Worm (Caenorhabditis elegans) whole organism, L4 larva: ENCODE measurements around the gene B0034.4.

Experiments used
- F26F4.8 ChIP-seq: fragments of 200-800 bp; sonication (Bioruptor generic); conservative IDR thresholded peaks from 2 replicates; pipeline ENCODE4 v1.3.6; 2022; ENCODE audit warnings: missing genetic modification characterization, missing compliant biosample characterization
- F37D6.2 ChIP-seq: sonication (generic microtip); optimal IDR thresholded peaks from 2 replicates; lab custom pipeline; 2016; ENCODE audit warnings: mild to moderate bottlenecking, missing genetic modification characterization, missing compliant biosample characterization
- F44E2.7 ChIP-seq: fragments of 200-800 bp; sonication (Bioruptor generic); IDR thresholded peaks from 2 replicates; pipeline ENCODE4 v2.1.2; 2022; ENCODE audit warnings: missing genetic modification characterization, missing compliant biosample characterization
- F49E8.2 ChIP-seq: sonication (generic microtip); optimal IDR thresholded peaks from 2 replicates; lab custom pipeline; 2016; ENCODE audit warnings: missing compliant biosample characterization, mild to moderate bottlenecking, missing genetic modification characterization, borderline replicate concordance
- R02D3.7 ChIP-seq: fragments of 150-350 bp; sonication (generic microtip); optimal IDR thresholded peaks from 3 replicates; lab custom pipeline; 2014; ENCODE audit warnings: missing biosample characterization, missing genetic modification characterization
- Y105C5A.15 ChIP-seq: fragments of 200-800 bp; sonication (Bioruptor generic); IDR thresholded peaks from 2 replicates; pipeline ENCODE4 v1.3.6; 2022; ENCODE audit warnings: missing genetic modification characterization, missing compliant biosample characterization
- Y5F2A.4 ChIP-seq: fragments of 200-800 bp; sonication (Bioruptor generic); optimal IDR thresholded peaks from 2 replicates; lab custom pipeline; 2018; ENCODE audit warnings: mild to moderate bottlenecking, missing genetic modification characterization, missing compliant biosample characterization
- ZK546.5 ChIP-seq, 2 experiments: sonication (generic microtip); optimal IDR thresholded peaks; 2 replicates each; lab custom pipeline; 2017; ENCODE audit warnings: missing biosample characterization in 2 of 2, missing genetic modification characterization in 2 of 2
- aha-1 ChIP-seq: fragments of 150-350 bp; peaks from one replicate; lab custom pipeline; 2014; ENCODE audit warnings: missing biosample characterization, missing genetic modification characterization
- aly-2 ChIP-seq: sonication (generic microtip); optimal IDR thresholded peaks from 2 replicates; lab custom pipeline; 2018; ENCODE audit warnings: missing biosample characterization, missing genetic modification characterization
- attf-4 ChIP-seq: sonication (generic microtip); optimal IDR thresholded peaks from 3 replicates; lab custom pipeline; 2017; ENCODE audit warnings: missing biosample characterization, missing genetic modification characterization
- ceh-28 ChIP-seq: fragments of 150-350 bp; optimal IDR thresholded peaks from 2 replicates; lab custom pipeline; 2014; ENCODE audit warnings: missing biosample characterization, missing genetic modification reagents, missing genetic modification characterization
- daf-12 ChIP-seq: fragments of 150-350 bp; optimal IDR thresholded peaks from 2 replicates; lab custom pipeline; 2014; ENCODE audit warnings: missing biosample characterization, missing genetic modification reagents, missing genetic modification characterization
- daf-19 ChIP-seq: fragments of 200-800 bp; sonication (Bioruptor generic); conservative IDR thresholded peaks from 2 replicates; pipeline ENCODE4 v1.3.6; 2022; ENCODE audit warnings: missing genetic modification characterization, missing compliant biosample characterization
- daf-8 ChIP-seq: fragments of 200-800 bp; sonication (Bioruptor generic); IDR thresholded peaks from 2 replicates; pipeline ENCODE4 v1.3.6; 2022; ENCODE audit warnings: missing genetic modification characterization, missing compliant biosample characterization
- dmd-6 ChIP-seq: fragments of 200-800 bp; sonication (Bioruptor generic); IDR thresholded peaks from 2 replicates; pipeline ENCODE4 v1.3.6; 2022; ENCODE audit warnings: missing genetic modification reagents, missing genetic modification characterization, missing compliant biosample characterization
- dmd-9 ChIP-seq: fragments of 200-800 bp; sonication (Bioruptor generic); IDR thresholded peaks from 2 replicates; pipeline ENCODE4 v1.3.6; 2022; ENCODE audit warnings: missing genetic modification reagents, missing genetic modification characterization, missing compliant biosample characterization
- egl-43 ChIP-seq: fragments of 200-800 bp; sonication (Bioruptor generic); IDR thresholded peaks from 2 replicates; pipeline ENCODE4 v1.3.6; 2022; ENCODE audit warnings: missing genetic modification reagents, missing genetic modification characterization, missing compliant biosample characterization
- fkh-10 ChIP-seq: fragments of 150-350 bp; optimal IDR thresholded peaks from 2 replicates; lab custom pipeline; 2014; ENCODE audit warnings: missing biosample characterization, missing genetic modification reagents, missing genetic modification characterization
- fos-1 ChIP-seq: fragments of 150-350 bp; optimal IDR thresholded peaks from 2 replicates; lab custom pipeline; 2014; ENCODE audit warnings: missing biosample characterization, missing genetic modification characterization
- hif-1 ChIP-seq, 2 experiments: sonication (generic microtip); optimal IDR thresholded peaks; 2 replicates each; lab custom pipeline; 2016 to 2017; ENCODE audit warnings: missing compliant biosample characterization in 2 of 2, missing genetic modification characterization in 2 of 2, missing genetic modification reagents in 2 of 2, missing genotype in 2 of 2, mild to moderate bottlenecking in 1 of 2
- hlh-11 ChIP-seq: fragments of 200-800 bp; sonication (Bioruptor generic); optimal IDR thresholded peaks from 2 replicates; lab custom pipeline; 2018; ENCODE audit warnings: mild to moderate bottlenecking, missing genetic modification characterization, missing compliant biosample characterization
- hlh-30 ChIP-seq: sonication (generic microtip); optimal IDR thresholded peaks from 2 replicates; lab custom pipeline; 2017; ENCODE audit warnings: antibody characterized with exemption, mild to moderate bottlenecking, missing genetic modification characterization, missing compliant biosample characterization; ENCODE audit not compliant: insufficient read depth
- hmg-1.1 ChIP-seq: fragments of 200-800 bp; sonication (Bioruptor generic); IDR thresholded peaks from 2 replicates; pipeline ENCODE4 v1.3.6; 2022; ENCODE audit warnings: missing genetic modification reagents, missing genetic modification characterization, missing compliant biosample characterization
- lim-7 ChIP-seq: fragments of 200-800 bp; sonication (Bioruptor generic); IDR thresholded peaks from 2 replicates; pipeline ENCODE4 v1.3.6; 2022; ENCODE audit warnings: missing genetic modification characterization, missing compliant biosample characterization
- lin-13 ChIP-seq: fragments of 150-350 bp; optimal IDR thresholded peaks from 2 replicates; lab custom pipeline; 2014; ENCODE audit warnings: missing biosample characterization, missing genetic modification reagents, missing genetic modification characterization
- lin-39 ChIP-seq: fragments of 150-350 bp; optimal IDR thresholded peaks from 2 replicates; lab custom pipeline; 2014; ENCODE audit warnings: missing biosample characterization, missing genetic modification reagents, missing genetic modification characterization
- lsy-2 ChIP-seq, 2 experiments: fragments of 150-350 bp in 1 of 2; sonication (generic microtip) in 1 of 2; optimal IDR thresholded peaks; 2 replicates each; lab custom pipeline; 2014 to 2017; ENCODE audit warnings: missing biosample characterization in 2 of 2, missing genetic modification characterization in 2 of 2
- madf-9 ChIP-seq: fragments of 200-800 bp; sonication (Bioruptor generic); conservative IDR thresholded peaks from 2 replicates; pipeline ENCODE4 v1.3.6; 2022; ENCODE audit warnings: missing genetic modification reagents, missing genetic modification characterization, missing compliant biosample characterization
- mdt-29 ChIP-seq: fragments of 200-800 bp; sonication (Bioruptor generic); IDR thresholded peaks from 2 replicates; pipeline ENCODE4 v1.3.6; 2022; ENCODE audit warnings: missing genetic modification reagents, missing genetic modification characterization, missing compliant biosample characterization
- mes-2 ChIP-seq: sonication (generic microtip); optimal IDR thresholded peaks from 2 replicates; lab custom pipeline; 2016; ENCODE audit warnings: missing genotype, mild to moderate bottlenecking, missing genetic modification characterization, missing compliant biosample characterization; ENCODE audit not compliant: poor library complexity, severe bottlenecking
- mxl-2 ChIP-seq: fragments of 200-800 bp; sonication (Bioruptor generic); conservative IDR thresholded peaks from 2 replicates; pipeline ENCODE4 v1.3.6; 2022; ENCODE audit warnings: missing genetic modification reagents, missing genetic modification characterization, missing compliant biosample characterization
- nhr-102 ChIP-seq: sonication (generic microtip); optimal IDR thresholded peaks from 2 replicates; lab custom pipeline; 2016; ENCODE audit warnings: mild to moderate bottlenecking, missing genetic modification characterization, moderate library complexity, missing compliant biosample characterization
- nhr-11 ChIP-seq: fragments of 150-350 bp; optimal IDR thresholded peaks from 2 replicates; lab custom pipeline; 2014; ENCODE audit warnings: missing biosample characterization, missing genetic modification characterization
- nhr-28 ChIP-seq: fragments of 150-350 bp; optimal IDR thresholded peaks from 2 replicates; lab custom pipeline; 2014; ENCODE audit warnings: missing biosample characterization, missing genetic modification characterization
- nhr-41 ChIP-seq: fragments of 200-800 bp; sonication (Bioruptor generic); IDR thresholded peaks from 2 replicates; pipeline ENCODE4 v1.3.6; 2022; ENCODE audit warnings: missing genetic modification reagents, missing genetic modification characterization, missing compliant biosample characterization
- nhr-42 ChIP-seq: fragments of 200-800 bp; sonication (Bioruptor generic); IDR thresholded peaks from 2 replicates; pipeline ENCODE4 v1.3.6; 2022; ENCODE audit warnings: missing genetic modification characterization, missing compliant biosample characterization
- nhr-6 ChIP-seq: fragments of 150-350 bp; optimal IDR thresholded peaks from 2 replicates; lab custom pipeline; 2014; ENCODE audit warnings: missing biosample characterization, missing genetic modification characterization
- nhr-76 ChIP-seq: fragments of 150-350 bp; optimal IDR thresholded peaks from 2 replicates; lab custom pipeline; 2014; ENCODE audit warnings: missing biosample characterization, missing genetic modification characterization
- pqm-1 ChIP-seq: sonication (generic microtip); optimal IDR thresholded peaks from 2 replicates; lab custom pipeline; 2017; ENCODE audit warnings: missing biosample characterization, missing genetic modification characterization
- sdz-12 ChIP-seq: fragments of 200-800 bp; sonication (Bioruptor generic); optimal IDR thresholded peaks from 2 replicates; lab custom pipeline; 2018; ENCODE audit warnings: mild to moderate bottlenecking, missing genetic modification characterization, missing compliant biosample characterization
- spr-1 ChIP-seq: sonication (generic microtip); optimal IDR thresholded peaks from 2 replicates; lab custom pipeline; 2016; ENCODE audit warnings: mild to moderate bottlenecking, missing genetic modification characterization, missing compliant biosample characterization
- unc-62 ChIP-seq, 3 experiments: fragments of 150-350 bp in 1 of 3; sonication (generic microtip); optimal IDR thresholded peaks in 2 of 3; peaks in 1 of 3; 1 replicate in 1 of 3; 2 replicates in 2 of 3; lab custom pipeline; 2014 to 2017; ENCODE audit warnings: missing biosample characterization in 3 of 3, missing genetic modification characterization in 3 of 3, missing genetic modification reagents in 3 of 3, missing genotype in 1 of 3
- vab-7 ChIP-seq: fragments of 200-800 bp; sonication (Bioruptor generic); IDR thresholded peaks from 2 replicates; pipeline ENCODE4 v1.3.6; 2022; ENCODE audit warnings: missing genetic modification reagents, missing genetic modification characterization, missing compliant biosample characterization
- zfp-2 ChIP-seq: sonication (generic microtip); optimal IDR thresholded peaks from 2 replicates; lab custom pipeline; 2016; ENCODE audit warnings: mild to moderate bottlenecking, missing genetic modification characterization, missing compliant biosample characterization

Gene B0034.4

ce11 chrII:5933962-5934422 is 35.3 kb downstream of the B0034.4 start:
- TF ChIP-seq Y105C5A.15, result no peak
- TF ChIP-seq hlh-11 (tag; lab: Kevin White, UChicago), result peak; percentile 22
- TF ChIP-seq mdt-29 (GFP tag; lab: Robert Waterston, UW), result no peak
- no peak for TF ChIP-seq attf-4 (tag; lab: Kevin White, UChicago)
- TF ChIP-seq dmd-6 (GFP tag; lab: Robert Waterston, UW), result no peak; the same call in 1 of the 2 replicates
- peak; percentile 37 for TF ChIP-seq nhr-28 (tag; lab: Kevin White, UChicago)
- no peak for TF ChIP-seq F44E2.7 (GFP tag; lab: Robert Waterston, UW)
- no peak for TF ChIP-seq fos-1 (tag; lab: Kevin White, UChicago)
- TF ChIP-seq nhr-11 (tag; lab: Kevin White, UChicago), result peak; percentile 54
- TF ChIP-seq mxl-2 (GFP tag; lab: Robert Waterston, UW), result no peak
- peak in 1 of 2 experiments; percentile 26 for TF ChIP-seq lsy-2 (tag; optimal IDR thresholded peaks at IDR 0.05; lab: Kevin White, UChicago)
- TF ChIP-seq hmg-1.1 (GFP tag; lab: Robert Waterston, UW), result no peak
- TF ChIP-seq ceh-28, result peak; percentile 40
- TF ChIP-seq nhr-76, result no peak
- TF ChIP-seq hlh-30, result peak; percentile 59
- TF ChIP-seq aha-1 (tag; lab: Kevin White, UChicago), result peak; percentile 73
- TF ChIP-seq, all 104 proteins: peak for 7

ce11 chrII:5933133-5933532 is 36.2 kb downstream of the B0034.4 start:
- peak; percentile 55; the same call in 1 of the 2 replicates for TF ChIP-seq nhr-42 (GFP tag; lab: Robert Waterston, UW)
- TF ChIP-seq egl-43 (GFP tag; lab: Robert Waterston, UW), result 0 out of 2 replicates have a peak, but pooled peaks have one; percentile 7
- TF ChIP-seq F26F4.8 (GFP tag; lab: Robert Waterston, UW), result 0 out of 2 replicates have a peak, but pooled peaks have one; percentile 52
- TF ChIP-seq aha-1 (tag; lab: Kevin White, UChicago), result peak; percentile 92
- TF ChIP-seq unc-62 (GFP tag; optimal IDR thresholded peaks at IDR 0.05 in 1 of 2; lab: Kevin White, UChicago), result peak in 1 of 2 experiments; percentile 46
- no peak for TF ChIP-seq unc-62 (tag; optimal IDR thresholded peaks at IDR 0.05; lab: Kevin White, UChicago)
- TF ChIP-seq R02D3.7, result no peak

- TF ChIP-seq nhr-41, result no peak
- no peak for TF ChIP-seq F49E8.2 (tag; lab: Kevin White, UChicago)
- TF ChIP-seq nhr-102, result no peak
- no peak for TF ChIP-seq lin-13 (GFP tag; lab: Kevin White, UChicago)
- no peak for TF ChIP-seq vab-7 (GFP tag; lab: Robert Waterston, UW)
- no peak for TF ChIP-seq spr-1 (tag; lab: Kevin White, UChicago)
- no peak for TF ChIP-seq attf-4 (tag; lab: Kevin White, UChicago)
- TF ChIP-seq sdz-12 (GFP tag; lab: Kevin White, UChicago), result no peak
- no peak for TF ChIP-seq daf-8 (GFP tag; lab: Robert Waterston, UW)
- TF ChIP-seq hif-1 (tag; optimal IDR thresholded peaks at IDR 0.05; lab: Kevin White, UChicago), result peak in 1 of 2 experiments; percentile 26
- no peak for TF ChIP-seq Y105C5A.15
- no peak for TF ChIP-seq nhr-6 (tag; lab: Kevin White, UChicago)
- no peak for TF ChIP-seq zfp-2
- TF ChIP-seq nhr-11 (tag; lab: Kevin White, UChicago), result peak; percentile 66
- TF ChIP-seq F37D6.2 (tag; lab: Kevin White, UChicago), result no peak
- peak; percentile 83 for TF ChIP-seq pqm-1 (tag; lab: Kevin White, UChicago)
- no peak for TF ChIP-seq Y5F2A.4 (GFP tag; lab: Kevin White, UChicago)
- no peak for TF ChIP-seq daf-12
- no peak for TF ChIP-seq daf-19
- no peak for TF ChIP-seq madf-9 (GFP tag; lab: Robert Waterston, UW)
- TF ChIP-seq mes-2 (tag; lab: Kevin White, UChicago), result peak; percentile 24
- TF ChIP-seq hlh-11 (tag; lab: Kevin White, UChicago), result peak; percentile 77
- no peak for TF ChIP-seq ZK546.5 (tag; optimal IDR thresholded peaks at IDR 0.05; lab: Kevin White, UChicago)
- TF ChIP-seq aly-2, result no peak
- TF ChIP-seq fkh-10 (GFP tag; lab: Kevin White, UChicago), result no peak
- no peak for TF ChIP-seq lin-39 (tag; lab: Kevin White, UChicago)
- no peak for TF ChIP-seq ceh-28
- no peak for TF ChIP-seq lim-7 (GFP tag; lab: Robert Waterston, UW)
- no peak for TF ChIP-seq dmd-9
Observed at ce11 chrII:5931904-5932764, 37.2 kb downstream of the B0034.4 start.
